Worm (Caenorhabditis elegans): ENCODE measurements around the gene cest-2.3.

Gene cest-2.3

DNA sequence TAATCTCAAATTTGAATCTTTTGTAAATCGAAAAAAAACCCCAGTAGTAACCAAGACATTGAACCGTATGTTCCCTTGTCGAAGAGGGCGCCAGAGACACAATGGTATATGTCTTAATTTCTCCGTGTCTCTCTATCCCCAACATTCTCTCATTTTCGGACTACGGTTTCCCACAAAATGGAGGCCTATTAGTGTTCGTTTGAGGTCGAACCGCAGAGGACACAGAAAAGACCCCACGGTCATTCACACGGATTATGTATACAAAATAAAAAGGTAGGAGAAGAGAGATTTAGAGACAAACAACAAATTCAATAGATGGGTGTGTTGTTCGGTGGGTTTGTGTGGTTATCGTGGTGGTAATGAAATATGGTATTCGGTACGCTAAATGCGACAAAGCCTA lies 31.8 kb downstream of the cest-2.3 start:
- TF ChIP-seq unc-3 (GFP tag; conservative IDR thresholded peaks at IDR 0.05) (no peak), unc-3 (tag; optimal IDR thresholded peaks at IDR 0.05) (no peak), elt-4 (tag; optimal IDR thresholded peaks at IDR 0.05) (no peak), C08G9.2 (tag; optimal IDR thresholded peaks at IDR 0.05) (no peak), pha-4 (tag; optimal IDR thresholded peaks at IDR 0.05) (no peak), hlh-30 (tag; optimal IDR thresholded peaks at IDR 0.05; ENCODE audit: insufficient read depth) (no peak), nhr-232 (tag; optimal IDR thresholded peaks at IDR 0.05) (no peak), ceh-31 (tag; optimal IDR thresholded peaks at IDR 0.05) (no peak), rnt-1 (tag; optimal IDR thresholded peaks at IDR 0.05) (no peak), sox-4 (tag; optimal IDR thresholded peaks at IDR 0.05) (no peak), unc-42 (tag; optimal IDR thresholded peaks at IDR 0.05) (no peak), ceh-18 (tag; optimal IDR thresholded peaks at IDR 0.05) (no peak), ztf-16 (tag; optimal IDR thresholded peaks at IDR 0.05) (no peak), pat-9 (tag; optimal IDR thresholded peaks at IDR 0.05) (no peak), unc-55 (GFP tag; optimal IDR thresholded peaks at IDR 0.05) (no peak), che-1 (tag; optimal IDR thresholded peaks at IDR 0.05) (no peak), npax-4 (tag; optimal IDR thresholded peaks at IDR 0.05) (no peak), ttx-3 (tag; optimal IDR thresholded peaks at IDR 0.05) (no peak)

DNA sequence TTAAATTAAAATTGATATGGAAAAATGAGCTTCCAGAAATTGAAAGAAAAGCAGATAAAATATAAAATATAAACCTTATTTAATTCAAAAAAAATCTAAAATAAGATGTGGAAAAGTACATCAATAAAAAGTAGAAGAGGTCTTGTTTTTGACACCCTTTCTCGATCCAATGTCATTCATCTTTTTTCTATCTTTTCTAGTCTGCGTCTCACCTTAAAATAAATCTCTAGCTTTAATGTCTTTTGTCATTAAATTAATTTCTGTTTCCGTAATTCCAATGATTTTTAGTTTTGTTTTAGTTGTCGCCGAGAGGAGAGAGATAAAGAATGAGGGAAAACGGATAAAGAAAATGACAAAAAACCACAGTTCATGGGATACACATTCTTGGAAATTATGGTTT lies 33.6 kb downstream of the cest-2.3 start:
- TF ChIP-seq ets-4 (tag; optimal IDR thresholded peaks at IDR 0.05) = no peak
- no peak for TF ChIP-seq eyg-1 (tag; optimal IDR thresholded peaks at IDR 0.05)
- no peak for TF ChIP-seq rnt-1 (tag; optimal IDR thresholded peaks at IDR 0.05)

DNA sequence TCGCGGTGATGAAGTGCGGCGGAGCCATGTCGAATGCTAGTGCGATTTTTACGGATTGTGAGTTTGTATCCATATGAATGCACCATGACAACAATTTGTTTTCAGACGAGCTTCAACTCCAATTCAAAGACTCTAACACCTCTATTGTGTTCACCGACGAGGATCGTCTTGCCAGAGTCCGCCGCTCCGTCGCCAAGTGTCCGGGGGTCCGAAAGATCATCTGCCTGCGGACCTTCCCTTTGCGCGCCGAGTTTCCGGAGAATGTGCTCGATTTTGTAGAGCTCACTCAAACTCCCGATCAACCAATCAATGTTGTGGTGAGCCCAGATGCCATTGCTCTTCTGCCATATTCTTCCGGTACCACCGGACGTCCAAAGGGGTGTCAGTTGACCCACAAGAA lies 35.6 kb downstream of the cest-2.3 start:
- no peak for TF ChIP-seq sdc-2 (tag; optimal IDR thresholded peaks at IDR 0.05)
- no peak for TF ChIP-seq ama-1 (optimal IDR thresholded peaks at IDR 0.05)
- TF ChIP-seq ceh-6 (GFP tag; optimal IDR thresholded peaks at IDR 0.05) = no peak
- TF ChIP-seq zip-5 (tag; optimal IDR thresholded peaks at IDR 0.05) = no peak
- TF ChIP-seq ttx-3 (tag; optimal IDR thresholded peaks at IDR 0.05) = no peak
- TF ChIP-seq sox-2 (GFP tag; IDR thresholded peaks at IDR 0.05) = no peak
- TF ChIP-seq ztf-16 (tag; optimal IDR thresholded peaks at IDR 0.05) = no peak
- no peak for TF ChIP-seq hlh-6 (tag; optimal IDR thresholded peaks at IDR 0.05)

DNA sequence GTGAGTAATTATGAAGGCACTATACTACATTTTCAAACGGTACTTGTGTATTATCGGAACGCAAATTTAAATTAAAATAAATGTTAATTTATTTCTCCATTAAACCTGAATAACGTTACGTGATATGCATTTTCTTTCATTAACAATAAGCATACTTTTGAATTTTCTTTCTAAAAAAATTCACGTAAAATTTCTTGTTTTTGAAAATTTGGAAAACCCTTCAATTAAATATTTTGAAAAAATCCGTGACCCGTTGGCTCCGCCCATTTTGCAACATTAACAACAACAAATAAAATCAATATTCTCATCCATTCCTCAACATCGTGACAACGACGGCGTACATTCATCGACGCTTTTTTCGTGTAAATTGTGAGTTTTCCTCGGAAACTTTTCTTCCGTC lies 36.6 kb downstream of the cest-2.3 start, which contains the start of gene acs-10:
acs-10 (plus strand) TSS at position 301 of the 400 bp plus-strand sequence.
- no peak for TF ChIP-seq fax-1 (tag; optimal IDR thresholded peaks at IDR 0.05)
- no peak for TF ChIP-seq mec-3 (tag; optimal IDR thresholded peaks at IDR 0.05; ENCODE audit: borderline replicate concordance)
- no peak for TF ChIP-seq F13H6.1 (tag; optimal IDR thresholded peaks at IDR 0.05)
- TF ChIP-seq nhr-232 (tag; optimal IDR thresholded peaks at IDR 0.05) = no peak
- TF ChIP-seq fkh-6 (tag; optimal IDR thresholded peaks at IDR 0.05) = no peak
- TF ChIP-seq sdc-2 (tag; optimal IDR thresholded peaks at IDR 0.05) = no peak
- TF ChIP-seq C38D4.7 (GFP tag; optimal IDR thresholded peaks at IDR 0.05) = no peak
- no peak for TF ChIP-seq C08G9.2 (tag; optimal IDR thresholded peaks at IDR 0.05)
- TF ChIP-seq K09A11.1 (tag; optimal IDR thresholded peaks at IDR 0.05; ENCODE audit: insufficient read depth) = no peak
- no peak for TF ChIP-seq gmeb-2 (tag; optimal IDR thresholded peaks at IDR 0.05)
- no peak for TF ChIP-seq pha-4 (tag; optimal IDR thresholded peaks at IDR 0.05)
- no peak for TF ChIP-seq ztf-16 (tag; optimal IDR thresholded peaks at IDR 0.05)

DNA sequence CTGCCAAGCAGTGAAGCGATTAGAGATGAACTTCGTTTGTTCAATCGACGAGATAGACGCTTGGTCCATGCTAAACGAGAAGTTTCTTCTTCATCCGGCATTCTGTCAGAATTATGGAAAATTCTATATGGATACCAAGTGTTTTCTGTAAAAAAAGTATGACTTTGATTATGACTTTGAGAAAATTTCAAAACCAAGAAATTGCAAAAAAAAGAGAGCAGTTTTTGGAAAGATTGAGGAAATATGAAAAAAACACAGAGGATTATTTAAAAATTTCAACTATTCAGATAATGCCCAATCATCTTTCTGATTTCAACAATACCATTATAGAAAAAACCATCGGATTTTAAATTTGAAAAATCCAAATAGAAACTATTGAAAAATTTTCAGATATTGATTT lies 37.5 kb downstream of the cest-2.3 start, which contains the start of gene par-1:
par-1 (minus strand) TSS at position 101 of the 400 bp plus-strand sequence.
- TF ChIP-seq hlh-15 (tag; optimal IDR thresholded peaks at IDR 0.05) (no peak), hlh-6 (tag; optimal IDR thresholded peaks at IDR 0.05) (no peak), unc-3 (GFP tag; conservative IDR thresholded peaks at IDR 0.05) (no peak), unc-3 (tag; optimal IDR thresholded peaks at IDR 0.05) (no peak), pqm-1 (tag; optimal IDR thresholded peaks at IDR 0.05) (no peak), syd-9 (tag; optimal IDR thresholded peaks at IDR 0.05) (no peak), madf-2 (tag; optimal IDR thresholded peaks at IDR 0.05) (no peak), ceh-2 (tag; optimal IDR thresholded peaks at IDR 0.05) (no peak), ttx-3 (tag; optimal IDR thresholded peaks at IDR 0.05) (no peak), elt-2 (tag; optimal IDR thresholded peaks at IDR 0.05) (no peak), unc-86 (tag; optimal IDR thresholded peaks at IDR 0.05) (no peak), ceh-6 (GFP tag; optimal IDR thresholded peaks at IDR 0.05) (no peak), K09A11.1 (tag; optimal IDR thresholded peaks at IDR 0.05; ENCODE audit: insufficient read depth) (no peak), hlh-8 (tag; optimal IDR thresholded peaks at IDR 0.05) (no peak), C08G9.2 (tag; optimal IDR thresholded peaks at IDR 0.05) (no peak)
